Fruit fly (Drosophila melanogaster): ENCODE results near the gene chico.

DNA sequence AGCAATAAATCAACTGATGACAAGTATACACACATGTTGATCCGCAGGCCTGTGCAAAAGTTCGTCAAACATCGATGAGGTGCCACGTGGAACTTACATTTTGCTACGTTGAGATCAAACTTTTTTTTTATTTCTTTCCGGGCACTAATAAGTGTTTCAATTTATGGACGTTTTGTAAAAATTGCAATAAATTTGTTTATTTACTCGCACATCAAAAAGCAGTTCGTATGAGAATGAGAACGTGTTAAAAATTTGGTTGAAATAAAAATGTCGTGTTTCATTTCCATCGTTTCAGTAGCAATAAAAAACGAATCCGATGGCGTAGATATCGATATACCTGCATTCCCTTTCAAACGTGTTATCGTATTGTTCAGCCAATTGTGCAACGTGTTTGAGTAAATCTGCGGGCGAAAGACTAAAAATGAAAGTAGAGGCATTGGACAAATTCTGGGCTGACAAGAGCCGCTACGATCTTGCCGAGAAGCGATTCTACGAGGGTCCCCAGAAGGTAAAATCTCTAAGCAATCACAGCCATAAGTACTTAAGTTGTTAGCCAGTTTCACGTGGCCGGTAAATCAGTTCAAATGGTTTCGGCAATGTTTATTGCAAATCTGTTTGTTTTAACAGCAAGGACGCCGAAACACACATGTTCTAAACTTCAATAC lies 14.6 kb downstream of the chico start, which contains the start of gene eEF1delta:
- TF ChIP-seq ttk (optimal IDR thresholded peaks at IDR 0.05) (no peak), Sin3A (optimal IDR thresholded peaks at IDR 0.05) (no peak), psq (optimal IDR thresholded peaks at IDR 0.05) (no peak)

Measured in Kc167 (cell line).